Worm (Caenorhabditis elegans) whole organism, young adult: ENCODE data around the gene D1014.5.

Source experiments
- B0336.3 ChIP-seq: fragments of 200-800 bp; sonication (Bioruptor generic); IDR thresholded peaks from 2 replicates; pipeline ENCODE4 v1.3.6; 2022; ENCODE audit warnings: missing genetic modification characterization, missing compliant biosample characterization
- C06A6.2 ChIP-seq: fragments of 200-800 bp; sonication (Bioruptor generic); conservative IDR thresholded peaks from 2 replicates; pipeline ENCODE4 v1.3.6; 2022; ENCODE audit warnings: missing genetic modification characterization, missing compliant biosample characterization
- F22D6.2 ChIP-seq: sonication (generic microtip); optimal IDR thresholded peaks from 2 replicates; lab custom pipeline; 2016; ENCODE audit warnings: mild to moderate bottlenecking, missing genetic modification characterization, missing compliant biosample characterization
- F49E8.2 ChIP-seq: sonication (generic microtip); optimal IDR thresholded peaks from 3 replicates; lab custom pipeline; 2017; ENCODE audit warnings: missing genetic modification characterization, mild to moderate bottlenecking, missing compliant biosample characterization, antibody characterized with exemption, moderate library complexity; ENCODE audit not compliant: insufficient read depth
- F52B5.7 ChIP-seq: sonication (generic microtip); optimal IDR thresholded peaks from 2 replicates; lab custom pipeline; 2016; ENCODE audit warnings: mild to moderate bottlenecking, missing genetic modification characterization, missing compliant biosample characterization
- F57A8.1 ChIP-seq: fragments of 200-800 bp; sonication (Bioruptor generic); optimal IDR thresholded peaks from 2 replicates; lab custom pipeline; 2018; ENCODE audit warnings: mild to moderate bottlenecking, missing genetic modification characterization, moderate library complexity, missing compliant biosample characterization
- Y53F4B.3 ChIP-seq: fragments of 200-800 bp; sonication (Bioruptor generic); IDR thresholded peaks from 2 replicates; pipeline ENCODE4 v1.3.6; 2022; ENCODE audit warnings: missing genetic modification reagents, missing genetic modification characterization, missing compliant biosample characterization
- Y56A3A.18 ChIP-seq: fragments of 200-800 bp; sonication (Bioruptor generic); IDR thresholded peaks from 2 replicates; pipeline ENCODE4 v1.3.6; 2022; ENCODE audit warnings: missing genetic modification reagents, missing genetic modification characterization, missing compliant biosample characterization
- Y95B8A.8 ChIP-seq: fragments of 200-800 bp; sonication (Bioruptor generic); IDR thresholded peaks from 2 replicates; pipeline ENCODE4 v1.3.6; 2022; ENCODE audit warnings: missing genetic modification reagents, missing genetic modification characterization, missing compliant biosample characterization
- aptf-2 ChIP-seq: fragments of 200-800 bp; sonication (Bioruptor generic); conservative IDR thresholded peaks from 2 replicates; pipeline ENCODE4 v1.3.6; 2022; ENCODE audit warnings: missing genetic modification reagents, missing genetic modification characterization, missing compliant biosample characterization
- bed-2 ChIP-seq: fragments of 200-800 bp; sonication (Bioruptor generic); IDR thresholded peaks from 2 replicates; pipeline ENCODE4 v1.3.6; 2022; ENCODE audit warnings: missing genetic modification reagents, missing genetic modification characterization, missing compliant biosample characterization
- ccch-3 ChIP-seq: fragments of 200-800 bp; sonication (Bioruptor generic); optimal IDR thresholded peaks from 2 replicates; lab custom pipeline; 2018; ENCODE audit warnings: mild to moderate bottlenecking, missing genetic modification characterization, missing compliant biosample characterization
- cebp-1 ChIP-seq, 2 experiments: fragments of 200-800 bp in 1 of 2; sonication (Bioruptor generic) in 1 of 2; sonication (generic microtip) in 1 of 2; IDR thresholded peaks in 1 of 2; optimal IDR thresholded peaks in 1 of 2; 2 replicates each; pipeline versions ENCODE4 v1.3.6 to Lab custom; 2017 to 2022; ENCODE audit warnings: missing compliant biosample characterization in 2 of 2, missing genetic modification characterization in 2 of 2, mild to moderate bottlenecking in 1 of 2, missing genetic modification reagents in 1 of 2, moderate library complexity in 1 of 2
- cebp-2 ChIP-seq: fragments of 200-800 bp; sonication (Bioruptor generic); IDR thresholded peaks from 2 replicates; pipeline ENCODE4 v1.3.6; 2022; ENCODE audit warnings: missing genetic modification characterization, missing compliant biosample characterization
- ceh-40 ChIP-seq: fragments of 200-800 bp; sonication (Bioruptor generic); IDR thresholded peaks from 2 replicates; pipeline ENCODE4 v1.3.6; 2022; ENCODE audit warnings: missing genetic modification characterization, missing compliant biosample characterization
- ceh-58 ChIP-seq: fragments of 200-800 bp; sonication (Bioruptor generic); IDR thresholded peaks from 2 replicates; pipeline ENCODE4 v1.3.6; 2022; ENCODE audit warnings: missing genetic modification characterization, missing compliant biosample characterization
- ceh-79 ChIP-seq: sonication (generic microtip); optimal IDR thresholded peaks from 2 replicates; lab custom pipeline; 2017; ENCODE audit warnings: mild to moderate bottlenecking, missing genetic modification characterization, missing compliant biosample characterization
- die-1 ChIP-seq: sonication (generic microtip); optimal IDR thresholded peaks from 2 replicates; lab custom pipeline; 2016; ENCODE audit warnings: missing genotype, mild to moderate bottlenecking, missing genetic modification characterization, missing compliant biosample characterization
- egrh-3 ChIP-seq: fragments of 200-800 bp; sonication (Bioruptor generic); IDR thresholded peaks from 2 replicates; pipeline ENCODE4 v1.3.6; 2022; ENCODE audit warnings: missing genetic modification reagents, missing genetic modification characterization, missing compliant biosample characterization
- hlh-12 ChIP-seq: sonication (generic microtip); optimal IDR thresholded peaks from 2 replicates; lab custom pipeline; 2016; ENCODE audit warnings: missing genetic modification characterization, missing compliant biosample characterization
- hmg-20 ChIP-seq: fragments of 200-800 bp; sonication (Bioruptor generic); IDR thresholded peaks from 2 replicates; pipeline ENCODE4 v1.3.6; 2022; ENCODE audit warnings: missing genetic modification reagents, missing genetic modification characterization, missing compliant biosample characterization
- hrde-1 ChIP-seq: sonication (generic microtip); optimal IDR thresholded peaks from 2 replicates; lab custom pipeline; 2016; ENCODE audit warnings: missing genetic modification characterization, mild to moderate bottlenecking, missing compliant biosample characterization, moderate library complexity, missing genotype, missing genetic modification reagents, borderline replicate concordance
- hsf-1 ChIP-seq: fragments of 200-800 bp; sonication (Bioruptor generic); IDR thresholded peaks from 2 replicates; pipeline ENCODE4 v1.3.6; 2022; ENCODE audit warnings: missing genetic modification reagents, missing genetic modification characterization, missing compliant biosample characterization
- lag-1 ChIP-seq: fragments of 200-800 bp; sonication (Bioruptor generic); IDR thresholded peaks from 2 replicates; pipeline ENCODE4 v1.3.6; 2022; ENCODE audit warnings: missing genetic modification reagents, missing genetic modification characterization, missing compliant biosample characterization
- let-526 ChIP-seq: fragments of 200-800 bp; sonication (Bioruptor generic); IDR thresholded peaks from 2 replicates; pipeline ENCODE4 v1.3.6; 2022; ENCODE audit warnings: missing genetic modification reagents, missing genetic modification characterization, missing compliant biosample characterization
- lir-1 ChIP-seq: fragments of 200-800 bp; sonication (Bioruptor generic); conservative IDR thresholded peaks from 2 replicates; pipeline ENCODE4 v1.3.6; 2022; ENCODE audit warnings: missing genetic modification reagents, missing genetic modification characterization, missing compliant biosample characterization
- lsl-1 ChIP-seq: fragments of 200-800 bp; sonication (Bioruptor generic); optimal IDR thresholded peaks from 2 replicates; lab custom pipeline; 2018; ENCODE audit warnings: mild to moderate bottlenecking, missing genetic modification characterization, moderate library complexity, missing compliant biosample characterization
- madf-10 ChIP-seq: sonication (generic microtip); optimal IDR thresholded peaks from 2 replicates; lab custom pipeline; 2016; ENCODE audit warnings: mild to moderate bottlenecking, missing genetic modification characterization, missing compliant biosample characterization
- madf-3 ChIP-seq: fragments of 200-800 bp; sonication (Bioruptor generic); IDR thresholded peaks from 2 replicates; pipeline ENCODE4 v1.3.6; 2022; ENCODE audit warnings: missing genetic modification reagents, missing genetic modification characterization, missing compliant biosample characterization
- madf-6 ChIP-seq: fragments of 200-800 bp; sonication (Bioruptor generic); IDR thresholded peaks from 2 replicates; pipeline ENCODE4 v1.3.6; 2022; ENCODE audit warnings: missing genetic modification reagents, missing genetic modification characterization, missing compliant biosample characterization
- mxl-1 ChIP-seq: sonication (generic microtip); optimal IDR thresholded peaks from 2 replicates; lab custom pipeline; 2016; ENCODE audit warnings: missing genetic modification characterization, missing compliant biosample characterization
- nhr-120 ChIP-seq: fragments of 200-800 bp; sonication (Bioruptor generic); IDR thresholded peaks from 2 replicates; pipeline ENCODE4 v1.3.6; 2022; ENCODE audit warnings: missing genetic modification characterization, missing compliant biosample characterization
- pha-4 ChIP-seq: fragments of 150-350 bp; sonication (generic microtip); optimal IDR thresholded peaks from 2 replicates; lab custom pipeline; 2014; ENCODE audit warnings: missing biosample characterization, missing genetic modification reagents, missing genetic modification characterization
- somi-1 ChIP-seq: fragments of 200-800 bp; sonication (Bioruptor generic); optimal IDR thresholded peaks from 2 replicates; lab custom pipeline; 2018; ENCODE audit warnings: mild to moderate bottlenecking, missing genetic modification characterization, missing compliant biosample characterization
- tlf-1 ChIP-seq: fragments of 200-800 bp; sonication (Bioruptor generic); optimal IDR thresholded peaks from 2 replicates; lab custom pipeline; 2018; ENCODE audit warnings: mild to moderate bottlenecking, missing genetic modification characterization, missing compliant biosample characterization
- unc-130 ChIP-seq: sonication (generic microtip); optimal IDR thresholded peaks from 2 replicates; lab custom pipeline; 2016; ENCODE audit warnings: missing genetic modification reagents, missing genetic modification characterization, missing compliant biosample characterization
- unc-62 ChIP-seq: fragments of 150-350 bp; optimal IDR thresholded peaks from 2 replicates; lab custom pipeline; 2014; ENCODE audit warnings: missing biosample characterization, missing genetic modification reagents, missing genetic modification characterization
- xnd-1 ChIP-seq: sonication (generic microtip); optimal IDR thresholded peaks from 2 replicates; lab custom pipeline; 2016; ENCODE audit warnings: missing genotype, missing genetic modification reagents, missing genetic modification characterization, missing compliant biosample characterization
- ztf-26 ChIP-seq: sonication (generic microtip); optimal IDR thresholded peaks from 2 replicates; lab custom pipeline; 2017; ENCODE audit warnings: missing genetic modification characterization, missing compliant biosample characterization
- ztf-28 ChIP-seq: fragments of 200-800 bp; sonication (Bioruptor generic); IDR thresholded peaks from 2 replicates; pipeline ENCODE4 v1.3.6; 2022; ENCODE audit warnings: missing genetic modification reagents, missing genetic modification characterization, missing compliant biosample characterization

The D1014.5 gene

DNA sequence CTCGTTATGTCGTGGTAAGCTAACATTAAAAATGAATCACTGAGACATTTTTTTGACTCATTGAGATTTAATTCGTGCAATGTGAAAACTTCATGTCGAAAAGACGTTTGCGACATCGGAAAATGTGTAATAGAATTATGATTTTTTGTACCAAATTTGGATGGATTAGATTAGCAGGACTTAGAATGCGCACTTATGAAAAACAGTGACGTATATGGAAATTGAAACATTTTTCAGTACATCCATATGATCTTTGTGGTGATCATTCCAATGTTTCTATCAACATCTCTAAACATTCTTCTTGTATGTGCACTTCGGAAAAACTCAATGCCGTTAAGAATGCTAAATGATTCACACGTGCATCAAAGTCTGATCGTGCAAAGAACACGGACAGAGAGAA lies 21.0 kb downstream of the D1014.5 start:
- no peak for TF ChIP-seq Y95B8A.8 (GFP tag; lab: Robert Waterston, UW)
- no peak for TF ChIP-seq hsf-1 (GFP tag; lab: Robert Waterston, UW)

DNA sequence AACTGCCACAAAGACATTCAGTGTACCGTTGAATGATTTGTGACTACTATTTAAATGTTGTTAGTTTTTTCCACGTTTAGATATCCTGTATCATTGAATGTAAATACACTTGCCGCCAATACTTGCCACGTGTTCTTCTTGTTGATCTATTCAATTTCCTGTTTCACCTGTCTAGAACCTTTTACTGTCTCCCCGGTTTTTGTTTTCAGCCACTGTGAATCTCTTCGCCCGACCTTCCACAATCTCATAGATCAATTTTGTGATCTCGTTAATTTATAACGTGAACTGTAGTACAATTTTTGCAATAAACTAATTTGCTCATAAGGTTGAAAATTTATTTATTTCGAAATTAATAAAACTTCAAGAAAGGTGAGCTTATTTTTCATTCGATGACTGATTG lies 21.8 kb downstream of the D1014.5 start, which contains the start of gene D1014.13:
Gene D1014.13 (plus strand): TSS at position 301 of the 400 bp plus-strand sequence.
- TF ChIP-seq B0336.3 (GFP tag; lab: Robert Waterston, UW): no peak
- no peak for TF ChIP-seq let-526 (GFP tag; lab: Robert Waterston, UW)
- no peak for TF ChIP-seq Y53F4B.3
- no peak for TF ChIP-seq somi-1 (GFP tag; lab: Kevin White, UChicago)
- TF ChIP-seq pha-4 (tag; lab: Kevin White, UChicago): no peak
- no peak for TF ChIP-seq ceh-40 (GFP tag; lab: Robert Waterston, UW)
- no peak for TF ChIP-seq madf-6 (GFP tag; lab: Robert Waterston, UW)
- no peak for TF ChIP-seq hmg-20
- no peak for TF ChIP-seq aptf-2 (GFP tag; lab: Robert Waterston, UW)
- no peak for TF ChIP-seq hlh-12
- no peak for TF ChIP-seq F52B5.7 (tag; lab: Kevin White, UChicago)
- no peak for TF ChIP-seq C06A6.2 (GFP tag; lab: Robert Waterston, UW)
- TF ChIP-seq egrh-3 (GFP tag; lab: Robert Waterston, UW): no peak
- TF ChIP-seq ztf-26 (tag; lab: Kevin White, UChicago): no peak
- TF ChIP-seq Y56A3A.18: no peak
- TF ChIP-seq F49E8.2 (tag; lab: Kevin White, UChicago): no peak
- TF ChIP-seq, all 124 proteins: peak for 0

DNA sequence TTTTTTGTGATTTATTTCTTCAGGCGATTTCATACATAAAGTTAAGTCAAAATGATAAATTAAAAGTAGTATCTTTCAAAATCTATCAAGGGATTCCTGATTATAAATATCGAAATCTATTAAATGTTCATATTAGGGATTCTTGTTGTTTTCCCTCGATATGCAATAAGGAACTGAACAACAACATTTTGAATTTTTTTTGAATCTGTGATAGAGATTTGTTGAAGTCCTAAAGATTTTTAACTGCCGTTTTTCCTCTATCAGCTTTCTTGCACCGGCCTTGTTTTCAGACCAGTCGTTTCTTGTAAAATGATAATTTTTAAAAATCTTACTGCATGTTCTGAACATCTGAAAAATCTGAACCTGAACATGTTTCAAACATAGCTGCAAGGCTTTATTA lies 32.3 kb downstream of the D1014.5 start:
- TF ChIP-seq ceh-79 (no peak), lir-1 (GFP tag; lab: Robert Waterston, UW) (no peak), ztf-28 (GFP tag; lab: Robert Waterston, UW) (no peak), Y53F4B.3 (no peak), F57A8.1 (GFP tag; lab: Kevin White, UChicago) (no peak), lsl-1 (no peak), cebp-2 (no peak), hrde-1 (no peak), mxl-1 (no peak), ccch-3 (GFP tag; lab: Kevin White, UChicago) (no peak), pha-4 (tag; lab: Kevin White, UChicago) (no peak), die-1 (tag; lab: Kevin White, UChicago) (no peak), unc-62 (GFP tag; lab: Kevin White, UChicago) (no peak), hmg-20 (no peak)

DNA sequence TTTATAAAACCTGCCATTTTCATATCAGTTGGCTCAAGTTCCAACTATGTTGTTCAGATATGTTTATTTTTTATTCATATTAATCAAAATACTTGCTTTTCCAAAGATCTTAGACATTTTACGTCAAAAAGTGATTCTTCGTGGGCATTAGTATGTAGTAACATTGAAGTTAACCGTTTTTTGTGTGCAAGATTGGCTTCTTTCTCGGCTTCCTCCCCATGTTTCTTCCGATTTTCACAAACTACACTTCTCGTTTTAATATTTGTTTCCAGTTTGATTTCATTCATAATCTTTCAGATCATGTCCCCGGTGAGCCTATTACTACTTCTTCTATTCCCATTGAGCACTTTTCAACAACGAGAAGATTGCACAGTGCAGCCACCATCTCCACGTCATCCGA lies 34.0 kb downstream of the D1014.5 start, which contains the start of gene sul-2:
Gene sul-2 (plus strand): TSS at position 301 of the 400 bp plus-strand sequence.
- TF ChIP-seq madf-3 (no peak), lir-1 (GFP tag; lab: Robert Waterston, UW) (no peak), tlf-1 (GFP tag; lab: Kevin White, UChicago) (no peak), bed-2 (GFP tag; lab: Robert Waterston, UW) (no peak), xnd-1 (no peak), pha-4 (tag; lab: Kevin White, UChicago) (no peak), ceh-58 (GFP tag; lab: Robert Waterston, UW) (no peak), Y56A3A.18 (no peak), nhr-120 (GFP tag; lab: Robert Waterston, UW) (no peak), unc-130 (GFP tag; lab: Kevin White, UChicago) (no peak), madf-10 (tag; lab: Kevin White, UChicago) (no peak), lag-1 (no peak), F22D6.2 (no peak), hrde-1 (no peak), cebp-1 (GFP tag; IDR thresholded peaks at IDR 0.05; lab: Robert Waterston, UW) (no peak), cebp-1 (tag; optimal IDR thresholded peaks at IDR 0.05; lab: Kevin White, UChicago) (no peak)
